Worm (Caenorhabditis elegans) whole organism, L1 larva: Measurements from ENCODE around the gene str-57.
"Not testable (repeated sequence)": the region's sequence is repeated elsewhere in the genome, so short reads cannot be mapped to it uniquely, and the experiment has no call there.

ENCODE experiments used
- ceh-82 ChIP-seq, 3 experiments: fragments of 150-350 bp in 1 of 3; sonication (generic microtip) in 2 of 3; optimal IDR thresholded peaks; 2 replicates each; lab custom pipeline; 2014 to 2017; ENCODE audit warnings: missing biosample characterization in 3 of 3, missing genetic modification characterization in 3 of 3
- egl-27 ChIP-seq, 2 experiments: fragments of 150-350 bp in 1 of 2; sonication (generic microtip); optimal IDR thresholded peaks; 3 replicates each; lab custom pipeline; 2017 to 2018; ENCODE audit warnings: missing biosample characterization in 2 of 2, missing genetic modification characterization in 2 of 2, missing genetic modification reagents in 2 of 2
- ets-5 ChIP-seq: fragments of 200-800 bp; sonication (Bioruptor generic); IDR thresholded peaks from 2 replicates; pipeline ENCODE4 v1.3.6; 2022; ENCODE audit warnings: missing genetic modification characterization, missing compliant biosample characterization
- jun-1 ChIP-seq: fragments of 150-350 bp; optimal IDR thresholded peaks from 2 replicates; lab custom pipeline; 2014; ENCODE audit warnings: missing biosample characterization, missing genetic modification reagents, missing genetic modification characterization
- mef-2 ChIP-seq: fragments of 150-350 bp; optimal IDR thresholded peaks from 2 replicates; lab custom pipeline; 2014; ENCODE audit warnings: missing biosample characterization, missing genetic modification characterization
- nhr-12 ChIP-seq: sonication (generic microtip); optimal IDR thresholded peaks from 2 replicates; lab custom pipeline; 2017; ENCODE audit warnings: missing biosample characterization, missing genetic modification characterization
- nhr-77 ChIP-seq: fragments of 150-350 bp; optimal IDR thresholded peaks from 2 replicates; lab custom pipeline; 2014; ENCODE audit warnings: missing biosample characterization, missing genetic modification characterization
- snpc-4 ChIP-seq: fragments of 150-350 bp; optimal IDR thresholded peaks from 2 replicates; lab custom pipeline; 2014; ENCODE audit warnings: missing biosample characterization, missing genetic modification characterization
- tlp-1 ChIP-seq: fragments of 150-350 bp; optimal IDR thresholded peaks from 2 replicates; lab custom pipeline; 2014; ENCODE audit warnings: missing biosample characterization, missing genetic modification characterization
- ztf-11 ChIP-seq, 2 experiments: sonication (generic microtip); optimal IDR thresholded peaks; 2 replicates each; lab custom pipeline; 2016 to 2017; ENCODE audit warnings: missing genetic modification characterization in 2 of 2, missing biosample characterization in 1 of 2, missing compliant biosample characterization in 1 of 2
- ztf-4 ChIP-seq: fragments of 150-350 bp; optimal IDR thresholded peaks from 2 replicates; lab custom pipeline; 2014; ENCODE audit warnings: missing biosample characterization, missing genetic modification characterization

ce11 chrV:15905530-15905929 is 35.1 kb downstream of the str-57 start, which contains the start of the genes F35E8.1 and F35E8.2:
- TF ChIP-seq snpc-4 (tag; lab: Kevin White, UChicago); tlp-1 (tag; lab: Kevin White, UChicago); jun-1 (tag; lab: Kevin White, UChicago); nhr-12 (tag; lab: Kevin White, UChicago); ztf-4 (tag; lab: Kevin White, UChicago); ceh-82 (tag; optimal IDR thresholded peaks at IDR 0.05; lab: Kevin White, UChicago); mef-2; ets-5 (GFP tag; lab: Robert Waterston, UW); ztf-11 (tag; optimal IDR thresholded peaks at IDR 0.05; lab: Kevin White, UChicago); nhr-77; egl-27 (tag; optimal IDR thresholded peaks at IDR 0.05; lab: Kevin White, UChicago): not testable (repeated sequence)
